Fruit fly (Drosophila melanogaster) whole organism, embryonic: ENCODE measurements around the gene Dh31.

ENCODE experiments used
- Antp ChIP-seq: fragments of 200-800 bp; sonication (Bioruptor generic); optimal IDR thresholded peaks from 3 replicates; lab custom pipeline; 2016; ENCODE audit warnings: missing biosample characterization, missing genetic modification characterization
- Asciz ChIP-seq: fragments of 200-800 bp; sonication (Bioruptor generic); optimal IDR thresholded peaks from 2 replicates; lab custom pipeline; 2017; ENCODE audit warnings: missing biosample characterization, mild to moderate bottlenecking, missing genetic modification characterization, missing genetic modification reagents
- Atf6 ChIP-seq: fragments of 200-800 bp; sonication (Bioruptor generic); IDR thresholded peaks from 2 replicates; pipeline ENCODE4 v1.3.6; 2022; ENCODE audit warnings: missing biosample characterization, missing genetic modification characterization
- B-H1 ChIP-seq: fragments of 200-800 bp; sonication (Bioruptor generic); IDR thresholded peaks from 3 replicates; pipeline ENCODE4 v1.3.6; 2022; ENCODE audit warnings: missing biosample characterization, missing genetic modification characterization
- Bgb ChIP-seq: fragments of 200-800 bp; sonication (Bioruptor generic); IDR thresholded peaks from 2 replicates; pipeline ENCODE4 v1.3.6; 2022; ENCODE audit warnings: missing biosample characterization, missing genetic modification characterization; ENCODE audit not compliant: partially characterized antibody
- Blimp-1 ChIP-seq: fragments of 200-800 bp; sonication (Bioruptor generic); optimal IDR thresholded peaks from 3 replicates; lab custom pipeline; 2018; ENCODE audit warnings: missing biosample characterization, missing genetic modification characterization, mild to moderate bottlenecking, moderate library complexity, missing genetic modification reagents
- CG10959 ChIP-seq: fragments of 200-800 bp; sonication (Bioruptor generic); IDR thresholded peaks from 2 replicates; pipeline ENCODE4 v1.3.6; 2022; ENCODE audit warnings: missing biosample characterization, missing genetic modification characterization
- CG11723 ChIP-seq: fragments of 200-800 bp; sonication (Bioruptor generic); optimal IDR thresholded peaks from 2 replicates; lab custom pipeline; 2017; ENCODE audit warnings: missing biosample characterization, mild to moderate bottlenecking, missing genetic modification characterization
- CG12155 ChIP-seq: fragments of 200-800 bp; sonication (Bioruptor generic); optimal IDR thresholded peaks from 3 replicates; lab custom pipeline; 2016; ENCODE audit warnings: missing biosample characterization, missing genetic modification characterization
- CG12942 ChIP-seq: fragments of 200-800 bp; sonication (Bioruptor generic); optimal IDR thresholded peaks from 3 replicates; lab custom pipeline; 2016; ENCODE audit warnings: missing biosample characterization, missing genetic modification characterization
- CG14710 ChIP-seq: fragments of 200-800 bp; sonication (Bioruptor generic); optimal IDR thresholded peaks from 3 replicates; lab custom pipeline; 2019; ENCODE audit warnings: missing biosample characterization, mild to moderate bottlenecking, missing genetic modification characterization, moderate library complexity
- CG15514 ChIP-seq: fragments of 200-800 bp; sonication (Bioruptor generic); optimal IDR thresholded peaks from 3 replicates; lab custom pipeline; 2017; ENCODE audit warnings: missing biosample characterization, missing genetic modification characterization, mild to moderate bottlenecking, moderate library complexity, missing genetic modification reagents
- CG1602 ChIP-seq: fragments of 200-800 bp; sonication (Bioruptor generic); optimal IDR thresholded peaks from 3 replicates; lab custom pipeline; 2016; ENCODE audit warnings: missing biosample characterization, missing genetic modification characterization
- CG1647 ChIP-seq: fragments of 200-800 bp; sonication (Bioruptor generic); optimal IDR thresholded peaks from 3 replicates; lab custom pipeline; 2016; ENCODE audit warnings: missing biosample characterization, missing genetic modification characterization
- CG16815 ChIP-seq: fragments of 200-800 bp; sonication (Bioruptor generic); optimal IDR thresholded peaks from 3 replicates; lab custom pipeline; 2017; ENCODE audit warnings: missing biosample characterization, mild to moderate bottlenecking, missing genetic modification characterization
- CG17568 ChIP-seq: fragments of 200-800 bp; sonication (Bioruptor generic); optimal IDR thresholded peaks from 2 replicates; lab custom pipeline; 2018; ENCODE audit warnings: missing biosample characterization, mild to moderate bottlenecking, missing genetic modification characterization, moderate library complexity
- CG2889 ChIP-seq: fragments of 200-800 bp; sonication (Bioruptor generic); IDR thresholded peaks from 3 replicates; pipeline ENCODE4 v1.3.6; 2022; ENCODE audit warnings: missing biosample characterization, missing genetic modification characterization
- CG30431 ChIP-seq: fragments of 200-800 bp; sonication (Bioruptor generic); optimal IDR thresholded peaks from 2 replicates; lab custom pipeline; 2017; ENCODE audit warnings: missing biosample characterization, missing genetic modification characterization
- CG3726 ChIP-seq: fragments of 200-800 bp; sonication (Bioruptor generic); IDR thresholded peaks from 3 replicates; pipeline ENCODE4, ENCODE4 v1.3.6; 2022; ENCODE audit warnings: missing biosample characterization, missing genetic modification characterization
- CG8281 ChIP-seq: fragments of 200-800 bp; sonication (Bioruptor generic); optimal IDR thresholded peaks from 2 replicates; lab custom pipeline; 2018; ENCODE audit warnings: missing biosample characterization, mild to moderate bottlenecking, missing genetic modification characterization, moderate library complexity
- CG8765 ChIP-seq: fragments of 200-800 bp; sonication (Bioruptor generic); IDR thresholded peaks from 2 replicates; pipeline ENCODE4 v1.3.6; 2022; ENCODE audit warnings: missing biosample characterization, missing genetic modification characterization
- CG9932 ChIP-seq: fragments of 200-800 bp; sonication (Bioruptor generic); IDR thresholded peaks from 2 replicates; pipeline ENCODE4 v1.3.6; 2022; ENCODE audit warnings: missing biosample characterization, missing genetic modification characterization
- Dfd ChIP-seq, 2 experiments: fragments of >200 bp; optimal IDR thresholded peaks; 2 replicates each; lab custom pipeline; 2017; ENCODE audit warnings: missing biosample characterization in 2 of 2, missing genetic modification characterization in 2 of 2
- Kr ChIP-seq: fragments of 200-800 bp; sonication (Bioruptor generic); optimal IDR thresholded peaks from 2 replicates; lab custom pipeline; 2017; ENCODE audit warnings: missing biosample characterization, mild to moderate bottlenecking, missing genetic modification characterization
- Lim3 ChIP-seq: fragments of 200-800 bp; sonication (Bioruptor generic); IDR thresholded peaks from 2 replicates; pipeline ENCODE4 v1.3.6; 2022; ENCODE audit warnings: missing biosample characterization, missing genetic modification characterization
- MBD-R2 ChIP-seq: fragments of 200-800 bp; sonication (Bioruptor generic); IDR thresholded peaks from 2 replicates; pipeline ENCODE4 v1.3.6; 2022; ENCODE audit warnings: missing biosample characterization, missing genetic modification characterization
- Med ChIP-seq: fragments of 200-800 bp; sonication (Bioruptor generic); peaks from one replicate; lab custom pipeline; 2016; ENCODE audit warnings: missing biosample characterization, missing genetic modification characterization, mild to moderate bottlenecking, inconsistent platforms, moderate library complexity
- Opbp ChIP-seq: fragments of 200-800 bp; sonication (Bioruptor generic); IDR thresholded peaks from 3 replicates; pipeline ENCODE4 v1.3.6; 2022; ENCODE audit warnings: missing biosample characterization, missing genetic modification characterization; ENCODE audit not compliant: partially characterized antibody
- Ptx1 ChIP-seq: fragments of 200-800 bp; sonication (Bioruptor generic); IDR thresholded peaks from 2 replicates; pipeline ENCODE4 v1.3.6; 2022; ENCODE audit warnings: missing biosample characterization, missing genetic modification characterization
- Taf1 ChIP-seq: fragments of 200-800 bp; sonication (Bioruptor generic); IDR thresholded peaks from 2 replicates; pipeline ENCODE4 v1.3.6; 2022; ENCODE audit warnings: missing biosample characterization, missing genetic modification characterization
- Xbp1 ChIP-seq: fragments of 200-800 bp; sonication (Bioruptor generic); optimal IDR thresholded peaks from 3 replicates; lab custom pipeline; 2016; ENCODE audit warnings: missing biosample characterization, mild to moderate bottlenecking, missing genetic modification characterization
- ash1 ChIP-seq: fragments of 200-800 bp; sonication (Bioruptor generic); optimal IDR thresholded peaks from 2 replicates; lab custom pipeline; 2018; ENCODE audit warnings: missing biosample characterization, mild to moderate bottlenecking, missing genetic modification characterization
- crol ChIP-seq: fragments of 200-800 bp; sonication (Bioruptor generic); IDR thresholded peaks from 2 replicates; pipeline ENCODE4 v1.3.6; 2022; ENCODE audit warnings: missing biosample characterization, missing genetic modification characterization
- dimm ChIP-seq: fragments of 200-800 bp; sonication (Bioruptor generic); IDR thresholded peaks from 2 replicates; pipeline ENCODE4 v1.3.6; 2022; ENCODE audit warnings: missing biosample characterization, missing genetic modification characterization
- ham ChIP-seq: fragments of 200-800 bp; sonication (Bioruptor generic); IDR thresholded peaks from 2 replicates; pipeline ENCODE4 v1.3.6; 2022; ENCODE audit warnings: missing biosample characterization, missing genetic modification characterization
- insv ChIP-seq, 2 experiments: fragments of 200-800 bp; sonication (Bioruptor generic); optimal IDR thresholded peaks; 3 replicates each; lab custom pipeline; 2016 to 2018; ENCODE audit warnings: missing biosample characterization in 2 of 2, missing genetic modification characterization in 2 of 2
- ken ChIP-seq: fragments of 200-800 bp; sonication (Bioruptor generic); IDR thresholded peaks from 3 replicates; pipeline ENCODE4 v1.3.6; 2022; ENCODE audit warnings: missing biosample characterization, missing genetic modification characterization
- lilli ChIP-seq: fragments of 200-800 bp; sonication (Bioruptor generic); optimal IDR thresholded peaks from 3 replicates; lab custom pipeline; 2016; ENCODE audit warnings: missing biosample characterization, missing genetic modification characterization
- lola ChIP-seq, 3 experiments: fragments of >200 bp in 2 of 3; fragments of 200-800 bp in 1 of 3; sonication (Bioruptor generic) in 1 of 3; optimal IDR thresholded peaks; 2 replicates each; lab custom pipeline; 2017 to 2019; ENCODE audit warnings: missing biosample characterization in 3 of 3, missing genetic modification characterization in 3 of 3, mild to moderate bottlenecking in 1 of 3, moderate library complexity in 1 of 3
- mirr ChIP-seq: fragments of 200-800 bp; sonication (Bioruptor generic); optimal IDR thresholded peaks from 3 replicates; lab custom pipeline; 2018; ENCODE audit warnings: missing biosample characterization, mild to moderate bottlenecking, missing genetic modification characterization
- nerfin-1 ChIP-seq: fragments of 200-800 bp; sonication (Bioruptor generic); optimal IDR thresholded peaks from 3 replicates; lab custom pipeline; 2019; ENCODE audit warnings: missing biosample characterization, mild to moderate bottlenecking, missing genetic modification characterization, moderate library complexity
- pfk ChIP-seq: fragments of 200-800 bp; sonication (Bioruptor generic); optimal IDR thresholded peaks from 2 replicates; lab custom pipeline; 2018; ENCODE audit warnings: missing biosample characterization, mild to moderate bottlenecking, missing genetic modification characterization, moderate library complexity
- prd ChIP-seq, 3 experiments: fragments of >200 bp in 2 of 3; fragments of 200-800 bp in 1 of 3; sonication (Bioruptor generic) in 1 of 3; optimal IDR thresholded peaks in 2 of 3; IDR thresholded peaks in 1 of 3; 2 replicates in 2 of 3; 3 replicates in 1 of 3; pipeline versions ENCODE4 v1.3.6 to Lab custom; 2017 to 2022; ENCODE audit warnings: missing biosample characterization in 1 of 3, missing genetic modification characterization in 1 of 3
- salm ChIP-seq: fragments of 200-800 bp; sonication (Bioruptor generic); optimal IDR thresholded peaks from 2 replicates; lab custom pipeline; 2018; ENCODE audit warnings: missing biosample characterization, mild to moderate bottlenecking, missing genetic modification characterization
- sqz ChIP-seq: fragments of 200-800 bp; sonication (Bioruptor generic); optimal IDR thresholded peaks from 3 replicates; lab custom pipeline; 2018; ENCODE audit warnings: missing biosample characterization, mild to moderate bottlenecking, missing genetic modification characterization
- stwl ChIP-seq: fragments of 200-800 bp; sonication (Bioruptor generic); optimal IDR thresholded peaks from 3 replicates; lab custom pipeline; 2018; ENCODE audit warnings: missing biosample characterization, mild to moderate bottlenecking, missing genetic modification characterization, moderate library complexity
- sug ChIP-seq: fragments of 200-800 bp; optimal IDR thresholded peaks from 2 replicates; lab custom pipeline; 2019; ENCODE audit warnings: missing biosample characterization, mild to moderate bottlenecking, missing genetic modification characterization, moderate library complexity
- tll ChIP-seq, 2 experiments: fragments of 200-800 bp in 1 of 2; fragments of >200 bp in 1 of 2; sonication (Bioruptor generic) in 1 of 2; optimal IDR thresholded peaks; 2 replicates each; lab custom pipeline; 2017 to 2019; ENCODE audit warnings: missing biosample characterization in 2 of 2, missing genetic modification characterization in 2 of 2, mild to moderate bottlenecking in 1 of 2, moderate library complexity in 1 of 2
- tup ChIP-seq: fragments of 200-800 bp; sonication (Bioruptor generic); optimal IDR thresholded peaks from 2 replicates; lab custom pipeline; 2016; ENCODE audit warnings: missing biosample characterization, mild to moderate bottlenecking, missing genetic modification characterization, moderate library complexity
- zf30C ChIP-seq: fragments of 200-800 bp; sonication (Bioruptor generic); optimal IDR thresholded peaks from 3 replicates; lab custom pipeline; 2018; ENCODE audit warnings: missing biosample characterization, mild to moderate bottlenecking, missing genetic modification characterization

The Dh31 gene

dm6 chr2L:8488735-8489134, 17.9 kb downstream of the Dh31 start, which contains the start of gene CG13088 (continued):
- TF ChIP-seq tll (GFP tag; optimal IDR thresholded peaks at IDR 0.05; lab: Kevin White, UChicago) (peak in 1 of 2 experiments; percentile 11), CG16815 (GFP tag; lab: Kevin White, UChicago) (no peak), salm (tag; lab: Kevin White, UChicago) (no peak), CG17568 (no peak), Opbp (peak; percentile 66; the same call in 2 of the 3 replicates), lola (GFP tag; optimal IDR thresholded peaks at IDR 0.05; lab: Kevin White, UChicago) (no peak), CG14710 (peak; percentile 51), stwl (peak; percentile 93), nerfin-1 (tag; lab: Kevin White, UChicago) (no peak), Antp (GFP tag; lab: Kevin White, UChicago) (no peak), crol (GFP tag; lab: Robert Waterston, UW) (no peak), CG30431 (GFP tag; lab: Kevin White, UChicago) (no peak), Med (peak; percentile 89), CG9932 (GFP tag; lab: Robert Waterston, UW) (peak; percentile 58), CG12155 (peak; percentile 42), B-H1 (GFP tag; lab: Robert Waterston, UW) (no peak), Ptx1 (GFP tag; lab: Robert Waterston, UW) (no peak), CG8765 (GFP tag; lab: Robert Waterston, UW) (no peak), Dfd (GFP tag; optimal IDR thresholded peaks at IDR 0.05; lab: Kevin White, UChicago) (peak in 1 of 2 experiments; percentile 5), sug (tag; lab: Kevin White, UChicago) (peak; percentile 28), Asciz (peak; percentile 3), CG1602 (GFP tag; lab: Kevin White, UChicago) (peak; percentile 6), dimm (GFP tag; lab: Robert Waterston, UW) (no peak), Bgb (GFP tag; lab: Robert Waterston, UW) (peak; percentile 45; the same call in 1 of the 2 replicates), mirr (GFP tag; lab: Kevin White, UChicago) (no peak), tup (GFP tag; lab: Kevin White, UChicago) (no peak), Atf6 (GFP tag; lab: Robert Waterston, UW) (no peak), CG1647 (GFP tag; lab: Kevin White, UChicago) (no peak), Lim3 (GFP tag; lab: Robert Waterston, UW) (no peak), insv (GFP tag; optimal IDR thresholded peaks at IDR 0.05; lab: Kevin White, UChicago) (no peak), Taf1 (GFP tag; lab: Robert Waterston, UW) (no peak), CG11723 (no peak), ken (GFP tag; lab: Robert Waterston, UW) (peak; percentile 39; the same call in 1 of the 3 replicates), ham (no peak), ash1 (GFP tag; lab: Kevin White, UChicago) (no peak), CG3726 (no peak), Blimp-1 (GFP tag; lab: Kevin White, UChicago) (no peak), CG8281 (tag; lab: Kevin White, UChicago) (no peak), pfk (no peak), Xbp1 (GFP tag; lab: Kevin White, UChicago) (peak; percentile 46), CG12942 (GFP tag; lab: Kevin White, UChicago) (peak; percentile 20), CG10959 (GFP tag; lab: Robert Waterston, UW) (no peak), sqz (no peak), Kr (GFP tag; lab: Kevin White, UChicago) (no peak), CG2889 (GFP tag; lab: Robert Waterston, UW) (no peak), MBD-R2 (GFP tag; lab: Robert Waterston, UW) (peak; percentile 94), lilli (GFP tag; lab: Kevin White, UChicago) (peak; percentile 6), prd (optimal IDR thresholded peaks at IDR 0.05; lab: Kevin White, UChicago) (no peak), prd (GFP tag; IDR thresholded peaks at IDR 0.05; lab: Robert Waterston, UW) (no peak), zf30C (GFP tag; lab: Kevin White, UChicago) (no peak), CG15514 (GFP tag; lab: Kevin White, UChicago) (peak; percentile 61)
